Fruit fly (Drosophila melanogaster) whole organism, adult: Measurements from ENCODE around the gene Tgt.

Experiments
- CG11617 ChIP-seq: fragments of 200-800 bp; sonication (Bioruptor generic); optimal IDR thresholded peaks from 2 replicates; lab custom pipeline; 2017; ENCODE audit warnings: mild to moderate bottlenecking, missing biosample characterization, missing genetic modification reagents, missing genetic modification characterization
- CG12768 ChIP-seq: fragments of 200-800 bp; sonication (Bioruptor generic); optimal IDR thresholded peaks from 2 replicates; lab custom pipeline; 2017; ENCODE audit warnings: missing biosample characterization, missing genetic modification characterization, mild to moderate bottlenecking, moderate library complexity, missing genetic modification reagents
- CG1620 ChIP-seq: fragments of 200-800 bp; sonication (Bioruptor generic); optimal IDR thresholded peaks from 2 replicates; lab custom pipeline; 2016; ENCODE audit warnings: missing biosample characterization, missing genetic modification characterization
- CG5204 ChIP-seq: fragments of 200-800 bp; sonication (Bioruptor generic); optimal IDR thresholded peaks from 2 replicates; lab custom pipeline; 2016; ENCODE audit warnings: missing biosample characterization, missing genetic modification characterization
- CG7045 ChIP-seq: fragments of 200-800 bp; sonication (Bioruptor generic); optimal IDR thresholded peaks from 2 replicates; lab custom pipeline; 2017; ENCODE audit warnings: missing biosample characterization, mild to moderate bottlenecking, missing genetic modification characterization
- CG7101 ChIP-seq: fragments of 200-800 bp; sonication (Bioruptor generic); optimal IDR thresholded peaks from 2 replicates; lab custom pipeline; 2018; ENCODE audit warnings: missing biosample characterization, mild to moderate bottlenecking, missing genetic modification characterization, moderate library complexity
- Crg-1 ChIP-seq: fragments of 200-800 bp; sonication (Bioruptor generic); optimal IDR thresholded peaks from 2 replicates; lab custom pipeline; 2016; ENCODE audit warnings: missing biosample characterization, missing genetic modification characterization
- bab1 ChIP-seq: fragments of 200-800 bp; sonication (Bioruptor generic); optimal IDR thresholded peaks from 3 replicates; lab custom pipeline; 2019; ENCODE audit warnings: missing biosample characterization, mild to moderate bottlenecking, missing genetic modification characterization, moderate library complexity
- cnc ChIP-seq, 2 experiments: fragments of >200 bp; optimal IDR thresholded peaks; 2 replicates each; lab custom pipeline; 2017
- pad ChIP-seq: fragments of 200-800 bp; sonication (Bioruptor generic); optimal IDR thresholded peaks from 3 replicates; lab custom pipeline; 2017; ENCODE audit warnings: missing biosample characterization, missing genetic modification characterization, mild to moderate bottlenecking, moderate library complexity, missing genetic modification reagents

dm6 chr2L:1156592-1157249, 27.1 kb upstream of the Tgt start:
- no peak for TF ChIP-seq pad (GFP tag; lab: Kevin White, UChicago)
- TF ChIP-seq CG7101 (tag; lab: Kevin White, UChicago), result no peak
- TF ChIP-seq CG12768 (GFP tag; lab: Kevin White, UChicago), result no peak
- no peak for TF ChIP-seq Crg-1 (GFP tag; lab: Kevin White, UChicago)
- TF ChIP-seq bab1, result no peak
- TF ChIP-seq CG1620 (GFP tag; lab: Kevin White, UChicago), result no peak
- TF ChIP-seq CG7045 (GFP tag; lab: Kevin White, UChicago), result no peak
- TF ChIP-seq CG5204 (GFP tag; lab: Kevin White, UChicago), result no peak
- no peak for TF ChIP-seq CG11617
- TF ChIP-seq cnc (optimal IDR thresholded peaks at IDR 0.05; lab: Kevin White, UChicago), result no peak
